Fruit fly (Drosophila melanogaster) S2 (cell line): Measurements from ENCODE around the gene Drsl6.

ENCODE experiments used
- CG8478 ChIP-seq: fragments of >200 bp; optimal IDR thresholded peaks from 2 replicates; lab custom pipeline; 2018
- CTCF ChIP-seq, 2 experiments: fragments of >200 bp; optimal IDR thresholded peaks; 2 replicates each; lab custom pipeline; 2018

Drsl6 gene

DNA sequence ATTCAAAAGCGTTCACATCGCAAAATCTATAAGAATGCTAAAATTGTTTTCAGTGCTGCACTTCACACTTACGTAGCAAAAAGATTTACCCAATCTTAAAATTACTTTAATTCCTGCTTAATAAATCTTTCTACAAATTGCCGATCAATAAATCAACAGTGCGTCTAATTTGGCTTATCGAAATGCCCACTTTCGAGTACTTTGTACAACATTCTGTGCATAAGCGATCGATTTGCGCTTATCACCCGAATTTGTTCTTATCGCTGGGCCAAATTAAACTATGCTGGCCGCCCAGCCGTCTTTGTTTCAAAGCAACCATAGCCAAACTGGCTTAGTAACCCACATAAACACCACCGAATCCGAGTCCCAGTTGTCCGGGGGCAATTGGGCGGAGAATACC, 29.7 kb downstream of the Drsl6 start:
- TF ChIP-seq CTCF (optimal IDR thresholded peaks at IDR 0.05; lab: Kevin White, UChicago) (no peak), CG8478 (lab: Kevin White, UChicago) (no peak)

DNA sequence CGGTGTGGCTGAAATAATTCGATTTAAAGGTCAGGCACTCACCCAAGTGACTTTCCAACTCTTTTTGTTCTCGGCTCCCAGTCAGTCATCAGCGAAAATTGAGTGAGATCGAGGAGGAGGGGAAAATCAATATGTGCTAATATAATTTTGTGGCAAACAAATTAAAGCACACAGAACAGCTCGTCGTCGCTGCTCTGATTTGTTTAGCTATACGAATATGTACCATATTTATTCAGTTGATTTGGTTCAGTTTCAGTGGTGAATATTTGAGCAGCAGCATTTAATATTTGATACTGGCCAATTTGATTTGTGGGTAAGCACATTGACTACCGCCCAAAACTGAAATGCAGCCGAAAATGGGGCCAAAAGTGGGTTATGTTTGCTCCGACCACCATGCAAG, 30.8 kb downstream of the Drsl6 start:
- TF ChIP-seq CTCF (optimal IDR thresholded peaks at IDR 0.05; lab: Kevin White, UChicago) (no peak), CG8478 (lab: Kevin White, UChicago) (no peak)

DNA sequence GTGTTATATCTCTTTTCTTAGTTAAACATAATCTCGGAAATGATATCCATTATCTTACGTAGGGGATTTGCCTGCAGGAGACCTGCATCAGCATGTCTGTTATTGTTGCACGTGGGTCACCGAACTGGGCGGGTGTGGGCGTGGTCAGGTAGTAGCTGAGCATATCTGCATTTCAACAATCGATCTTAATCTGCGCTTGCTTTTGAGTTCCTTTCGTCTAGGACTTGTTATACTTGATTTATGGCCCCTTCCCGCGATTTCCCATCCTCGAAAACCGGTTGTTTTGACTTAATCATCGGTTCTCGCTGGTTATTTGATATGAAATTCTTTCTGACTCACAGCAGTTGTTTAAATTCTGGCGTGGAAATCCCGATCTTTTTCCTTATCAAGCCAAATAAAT, 31.5 kb downstream of the Drsl6 start:
- TF ChIP-seq CG8478 (lab: Kevin White, UChicago) = no peak
- no peak for TF ChIP-seq CTCF (optimal IDR thresholded peaks at IDR 0.05; lab: Kevin White, UChicago)

DNA sequence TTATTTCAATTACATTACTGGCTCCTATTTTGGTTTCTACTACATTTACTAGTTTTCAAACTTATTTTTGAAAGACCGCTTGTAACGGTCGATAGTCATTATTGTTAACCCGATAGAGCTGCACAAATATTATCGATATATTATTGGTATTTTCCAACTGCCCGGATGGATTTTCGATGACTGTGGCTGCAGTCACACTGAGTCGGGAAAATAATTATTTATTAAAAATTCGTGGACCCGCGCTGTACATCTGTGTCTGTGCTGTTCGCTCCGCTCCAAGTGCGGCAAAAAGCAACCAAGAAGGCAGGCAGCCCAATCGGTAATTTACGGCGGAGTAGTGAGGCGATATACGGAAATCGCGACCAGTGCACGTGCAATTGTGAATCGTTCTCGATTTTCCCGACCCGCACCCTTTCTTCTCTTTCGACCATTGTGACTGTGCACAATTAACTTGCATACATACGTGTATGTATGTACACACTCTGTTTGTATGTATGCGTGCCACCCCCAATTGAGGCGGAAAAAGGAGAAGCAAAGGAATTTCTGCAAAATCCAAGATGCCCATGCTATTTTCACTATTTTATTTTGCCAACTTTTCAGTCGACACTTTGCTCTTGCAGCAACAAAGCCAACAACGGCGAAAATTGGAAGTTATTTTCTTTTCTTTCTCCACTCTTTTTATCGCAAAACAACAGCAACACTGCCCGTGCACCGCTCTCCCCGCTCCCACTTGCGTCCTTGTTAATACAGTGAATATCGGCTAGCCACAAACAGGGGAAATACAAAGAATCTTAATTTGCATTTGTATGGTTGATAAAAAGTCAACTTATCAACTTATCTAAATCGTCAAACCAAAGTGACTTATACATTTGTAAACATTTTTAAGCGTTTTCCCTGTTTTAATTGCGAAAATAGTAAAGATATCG, 32.4 kb downstream of the Drsl6 start, which contains the start of gene ZnT63C:
Gene ZnT63C (plus strand): TSS at position 175 of the 926 bp plus-strand sequence.
- TF ChIP-seq CTCF (optimal IDR thresholded peaks at IDR 0.05; lab: Kevin White, UChicago) = no peak

DNA sequence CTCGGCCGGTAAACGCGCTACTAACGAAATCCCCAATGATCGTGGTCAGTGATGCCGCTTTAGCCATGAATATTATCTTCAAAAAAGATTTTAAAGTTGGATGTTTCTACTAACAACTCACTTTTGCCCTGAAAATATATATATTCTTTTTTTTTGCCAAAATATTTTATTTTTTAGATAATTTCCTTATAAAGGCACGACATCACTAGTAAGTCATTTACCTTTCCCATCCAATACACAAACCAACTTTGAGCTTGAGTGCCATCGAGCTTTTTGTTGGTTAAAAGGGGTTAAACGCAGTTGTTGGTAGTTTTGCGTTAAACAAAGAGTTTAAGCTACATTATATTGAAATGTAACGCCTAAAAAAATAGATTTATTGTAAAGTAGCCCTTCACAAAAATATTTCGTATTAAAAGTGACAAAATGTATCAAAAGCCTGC, 33.1 kb downstream of the Drsl6 start, which contains the start of gene CG14968:
Gene CG14968 (minus strand): TSS at position 26 of the 440 bp plus-strand sequence.
- TF ChIP-seq CTCF (optimal IDR thresholded peaks at IDR 0.05; lab: Kevin White, UChicago) = no peak
- TF ChIP-seq CG8478 (lab: Kevin White, UChicago) = no peak

DNA sequence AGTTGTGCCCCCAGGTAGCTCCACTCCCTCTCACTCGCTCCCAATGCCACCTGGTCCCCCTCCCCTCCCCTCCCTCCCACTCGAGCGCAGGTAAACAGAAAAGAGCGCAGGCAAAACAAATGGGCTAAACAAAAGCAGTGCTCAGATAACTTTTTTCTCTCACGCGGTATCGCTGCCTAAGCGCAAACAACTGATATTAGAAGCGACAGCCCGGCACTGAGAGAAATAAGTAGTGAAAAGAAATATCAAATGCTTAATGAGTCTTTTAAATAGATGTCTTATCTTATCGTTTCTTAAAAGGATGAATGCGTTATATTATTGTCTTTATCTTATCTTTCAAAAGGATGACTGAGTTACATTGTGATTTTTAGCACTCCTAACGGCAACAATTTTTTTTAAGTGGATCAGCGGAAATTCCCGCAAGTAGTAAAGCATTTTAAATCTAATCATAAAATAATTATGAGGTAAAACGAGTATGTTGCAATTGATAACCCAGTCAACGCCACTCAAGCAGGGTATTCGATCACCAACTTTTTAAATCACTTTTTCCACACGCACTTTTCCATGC, 35.0 kb downstream of the Drsl6 start:
- TF ChIP-seq CTCF (optimal IDR thresholded peaks at IDR 0.05; lab: Kevin White, UChicago) (no peak), CG8478 (lab: Kevin White, UChicago) (no peak)

DNA sequence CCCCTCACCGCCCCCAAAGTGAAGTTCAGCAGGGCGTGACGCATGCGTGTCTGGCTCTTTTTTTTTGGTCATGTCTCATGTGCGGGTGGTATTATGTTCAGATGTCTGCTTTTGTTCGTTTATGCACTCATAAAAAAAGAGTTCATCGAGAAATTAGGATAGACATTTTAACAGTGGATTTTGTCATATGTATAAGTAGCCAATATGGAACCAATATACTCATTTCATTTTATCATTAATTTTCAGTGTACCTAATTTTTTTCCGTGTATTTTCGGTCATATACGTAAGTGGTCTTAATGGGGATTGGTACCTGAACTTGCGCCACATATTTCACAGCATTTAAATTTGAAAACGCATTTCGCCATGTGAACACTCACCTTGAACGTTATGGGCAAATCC, 35.9 kb downstream of the Drsl6 start:
- TF ChIP-seq CG8478 (lab: Kevin White, UChicago) (no peak), CTCF (optimal IDR thresholded peaks at IDR 0.05; lab: Kevin White, UChicago) (no peak)

DNA sequence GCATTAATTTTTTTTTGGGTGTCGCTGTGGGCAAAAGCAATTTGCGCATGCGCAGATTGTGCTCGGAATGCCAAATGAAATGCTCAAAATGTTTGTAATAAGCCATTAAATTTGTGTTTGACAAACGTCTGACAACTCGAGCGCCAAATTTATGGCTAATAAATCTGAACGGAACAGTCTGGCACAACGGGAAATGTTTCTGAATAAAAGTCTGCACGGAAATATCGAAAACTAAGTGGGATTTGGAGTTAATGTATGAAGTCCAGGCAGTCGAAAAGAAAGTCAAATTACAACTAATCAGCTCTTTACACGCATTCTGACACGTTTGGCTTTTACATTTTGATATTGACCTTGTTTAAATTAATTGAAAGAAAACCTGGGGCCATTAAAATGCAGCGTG, 45.1 kb downstream of the Drsl6 start, which contains the start of gene CG12009:
Gene CG12009 (plus strand): TSS at position 301 of the 400 bp plus-strand sequence.
- TF ChIP-seq CG8478 (lab: Kevin White, UChicago) (no peak), CTCF (optimal IDR thresholded peaks at IDR 0.05; lab: Kevin White, UChicago) (no peak)

DNA sequence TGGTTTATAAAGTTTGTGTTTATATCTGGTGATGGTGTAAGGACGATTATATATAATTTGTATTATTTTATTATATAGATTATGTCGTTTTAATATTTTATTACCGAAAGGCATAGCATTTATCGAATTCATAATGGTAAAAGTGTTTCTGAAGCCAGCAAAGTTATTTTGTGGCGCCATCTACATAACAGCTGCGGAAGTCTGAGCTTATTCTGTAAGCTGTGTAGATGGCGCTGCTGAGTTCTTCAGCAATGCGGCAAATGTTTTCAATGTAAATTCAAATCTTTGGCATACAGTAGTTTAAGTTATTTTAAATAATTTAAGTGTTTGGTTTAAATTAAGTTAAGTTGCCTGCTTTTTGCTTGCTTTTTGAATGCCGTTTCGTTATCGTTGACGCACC, 47.8 kb downstream of the Drsl6 start:
- TF ChIP-seq CG8478 (lab: Kevin White, UChicago) = no peak
- peak; percentile 75 to 90 for TF ChIP-seq CTCF (optimal IDR thresholded peaks at IDR 0.05; lab: Kevin White, UChicago)
